Worm (Caenorhabditis elegans): ENCODE measurements around the gene Y49A3A.4.

ce11 chrV:14366487-14366962 lies 7.8 kb upstream of the Y49A3A.4 start:
- TF ChIP-seq fkh-10 (GFP tag; optimal IDR thresholded peaks at IDR 0.05) = peak; percentile 66
- no peak for TF ChIP-seq sptf-1 (tag; optimal IDR thresholded peaks at IDR 0.05)
- TF ChIP-seq nhr-11 (tag; optimal IDR thresholded peaks at IDR 0.05) = no peak

All from whole organism, L1 larva.